Worm (Caenorhabditis elegans) whole organism, L1 larva: ENCODE data around the gene F10C1.3.
A peak's percentile ranks its signal among the peaks of the same experiment; 100 is the strongest.
"Not testable (repeated sequence)": the region's sequence is repeated elsewhere in the genome, so short reads cannot be mapped to it uniquely, and the experiment has no call there.

Source experiments
- blmp-1 ChIP-seq: fragments of 150-350 bp; optimal IDR thresholded peaks from 2 replicates; lab custom pipeline; 2014; ENCODE audit warnings: missing biosample characterization, missing genetic modification characterization
- ceh-8 ChIP-seq: fragments of 200-800 bp; sonication (Bioruptor generic); optimal IDR thresholded peaks from 2 replicates; lab custom pipeline; 2018; ENCODE audit warnings: mild to moderate bottlenecking, missing genetic modification characterization, moderate library complexity, missing compliant biosample characterization
- ceh-82 ChIP-seq, 3 experiments: fragments of 150-350 bp in 1 of 3; sonication (generic microtip) in 2 of 3; optimal IDR thresholded peaks; 2 replicates each; lab custom pipeline; 2014 to 2017; ENCODE audit warnings: missing biosample characterization in 3 of 3, missing genetic modification characterization in 3 of 3
- ceh-90 ChIP-seq: sonication (generic microtip); optimal IDR thresholded peaks from 2 replicates; lab custom pipeline; 2016; ENCODE audit warnings: missing genetic modification characterization, missing compliant biosample characterization
- dsc-1 ChIP-seq: sonication (generic microtip); optimal IDR thresholded peaks from 2 replicates; lab custom pipeline; 2016; ENCODE audit warnings: mild to moderate bottlenecking, missing genetic modification characterization, missing compliant biosample characterization
- efl-1 ChIP-seq, 4 experiments: fragments of 150-350 bp; optimal IDR thresholded peaks in 3 of 4; peaks in 1 of 4; 1 replicate in 1 of 4; 2 replicates in 3 of 4; lab custom pipeline; 2014; ENCODE audit warnings: missing biosample characterization in 2 of 4, missing genetic modification characterization in 2 of 4, missing genetic modification reagents in 2 of 4
- efl-3 ChIP-seq: fragments of 200-800 bp; sonication (Bioruptor generic); optimal IDR thresholded peaks from 2 replicates; lab custom pipeline; 2018; ENCODE audit warnings: mild to moderate bottlenecking, missing genetic modification characterization, missing compliant biosample characterization
- elt-2 ChIP-seq: sonication (generic microtip); optimal IDR thresholded peaks from 2 replicates; lab custom pipeline; 2016; ENCODE audit warnings: missing genetic modification characterization, mild to moderate bottlenecking, inconsistent platforms, missing compliant biosample characterization, missing genetic modification reagents
- fkh-4 ChIP-seq: sonication (generic microtip); optimal IDR thresholded peaks from 2 replicates; lab custom pipeline; 2016; ENCODE audit warnings: missing compliant biosample characterization, missing genetic modification characterization, borderline replicate concordance
- hlh-17 ChIP-seq: fragments of 200-800 bp; sonication (Bioruptor generic); optimal IDR thresholded peaks from 2 replicates; lab custom pipeline; 2018; ENCODE audit warnings: missing genetic modification characterization, mild to moderate bottlenecking, missing compliant biosample characterization, moderate library complexity, borderline replicate concordance
- hlh-4 ChIP-seq: sonication (generic microtip); optimal IDR thresholded peaks from 2 replicates; lab custom pipeline; 2016; ENCODE audit warnings: mild to moderate bottlenecking, missing genetic modification characterization, missing compliant biosample characterization
- irx-1 ChIP-seq: sonication (generic microtip); optimal IDR thresholded peaks from 2 replicates; lab custom pipeline; 2016; ENCODE audit warnings: missing genetic modification characterization, missing compliant biosample characterization
- jun-1 ChIP-seq: fragments of 150-350 bp; optimal IDR thresholded peaks from 2 replicates; lab custom pipeline; 2014; ENCODE audit warnings: missing biosample characterization, missing genetic modification reagents, missing genetic modification characterization
- lin-13 ChIP-seq: fragments of 150-350 bp; optimal IDR thresholded peaks from 2 replicates; lab custom pipeline; 2014; ENCODE audit warnings: missing biosample characterization, missing genetic modification reagents, missing genetic modification characterization
- lin-14 ChIP-seq: fragments of 200-800 bp; sonication (Bioruptor generic); optimal IDR thresholded peaks from 2 replicates; lab custom pipeline; 2018; ENCODE audit warnings: mild to moderate bottlenecking, missing genetic modification characterization, moderate library complexity, missing compliant biosample characterization
- mef-2 ChIP-seq: fragments of 150-350 bp; optimal IDR thresholded peaks from 2 replicates; lab custom pipeline; 2014; ENCODE audit warnings: missing biosample characterization, missing genetic modification characterization
- mep-1 ChIP-seq: fragments of 150-350 bp; optimal IDR thresholded peaks from 2 replicates; lab custom pipeline; 2014; ENCODE audit warnings: missing biosample characterization, missing genetic modification characterization
- nhr-19 ChIP-seq: fragments of 200-800 bp; sonication (Bioruptor generic); conservative IDR thresholded peaks from 2 replicates; pipeline ENCODE4 v1.3.6; 2022; ENCODE audit warnings: missing genetic modification characterization, missing compliant biosample characterization
- nhr-20 ChIP-seq: sonication (generic microtip); optimal IDR thresholded peaks from 2 replicates; lab custom pipeline; 2016; ENCODE audit warnings: mild to moderate bottlenecking, missing genetic modification characterization, missing compliant biosample characterization
- nhr-28 ChIP-seq: fragments of 150-350 bp; optimal IDR thresholded peaks from 2 replicates; lab custom pipeline; 2014; ENCODE audit warnings: missing biosample characterization, missing genetic modification characterization
- nhr-47 ChIP-seq: sonication (generic microtip); optimal IDR thresholded peaks from 2 replicates; lab custom pipeline; 2016; ENCODE audit warnings: mild to moderate bottlenecking, missing genetic modification characterization, moderate library complexity, missing compliant biosample characterization
- nhr-77 ChIP-seq: fragments of 150-350 bp; optimal IDR thresholded peaks from 2 replicates; lab custom pipeline; 2014; ENCODE audit warnings: missing biosample characterization, missing genetic modification characterization
- nhr-84 ChIP-seq: sonication (generic microtip); optimal IDR thresholded peaks from 2 replicates; lab custom pipeline; 2017; ENCODE audit warnings: missing biosample characterization, missing genetic modification characterization
- nhr-85 ChIP-seq: sonication (generic microtip); peaks from one replicate; lab custom pipeline; 2016; ENCODE audit warnings: missing genetic modification characterization, inconsistent platforms, missing compliant biosample characterization
- pag-3 ChIP-seq: sonication (generic microtip); optimal IDR thresholded peaks from 2 replicates; lab custom pipeline; 2017; ENCODE audit warnings: missing genetic modification characterization, mild to moderate bottlenecking, missing compliant biosample characterization, antibody characterized with exemption, borderline replicate concordance; ENCODE audit not compliant: insufficient read depth
- rnt-1 ChIP-seq: sonication (generic microtip); optimal IDR thresholded peaks from 2 replicates; lab custom pipeline; 2016; ENCODE audit warnings: mild to moderate bottlenecking, missing genetic modification characterization, moderate library complexity, missing compliant biosample characterization
- snu-23 ChIP-seq: sonication (generic microtip); optimal IDR thresholded peaks from 2 replicates; lab custom pipeline; 2016; ENCODE audit warnings: missing genetic modification characterization, missing compliant biosample characterization
- sox-4 ChIP-seq: sonication (generic microtip); optimal IDR thresholded peaks from 2 replicates; lab custom pipeline; 2016; ENCODE audit warnings: missing genetic modification characterization, missing compliant biosample characterization
- tbx-2 ChIP-seq: sonication (generic microtip); optimal IDR thresholded peaks from 2 replicates; lab custom pipeline; 2016; ENCODE audit warnings: missing genetic modification characterization, missing compliant biosample characterization
- unc-130 ChIP-seq: fragments of 150-350 bp; optimal IDR thresholded peaks from 2 replicates; lab custom pipeline; 2017; ENCODE audit warnings: missing biosample characterization, missing genetic modification characterization, inconsistent platforms
- unc-62 ChIP-seq: fragments of 150-350 bp; optimal IDR thresholded peaks from 2 replicates; lab custom pipeline; 2014; ENCODE audit warnings: missing biosample characterization, missing genetic modification reagents, missing genetic modification characterization

F10C1.3 gene

ce11 chrII:5757656-5758055 lies at the start of gene F10C1.3, which contains the start of gene F10C1.23:
Gene F10C1.3, minus strand, starts transcription at chrII:5757756.
Gene F10C1.23, plus strand, starts transcription at chrII:5758040.
- not testable (repeated sequence) for TF ChIP-seq nhr-77 (tag; lab: Kevin White, UChicago); elt-2 (tag; lab: Kevin White, UChicago); efl-3 (GFP tag; lab: Kevin White, UChicago)

ce11 chrII:5806563-5806962 lies 49.0 kb upstream of the F10C1.3 start:
- no peak for TF ChIP-seq dsc-1 (tag; lab: Kevin White, UChicago)
- no peak for TF ChIP-seq efl-1 (optimal IDR thresholded peaks at IDR 0.05; lab: Kevin White, UChicago)
- peak in 1 of 2 experiments; percentile 84 for TF ChIP-seq efl-1 (GFP tag; optimal IDR thresholded peaks at IDR 0.05 in 1 of 2; lab: Kevin White, UChicago)
- peak; percentile 84 for TF ChIP-seq elt-2 (tag; lab: Kevin White, UChicago)

DNA sequence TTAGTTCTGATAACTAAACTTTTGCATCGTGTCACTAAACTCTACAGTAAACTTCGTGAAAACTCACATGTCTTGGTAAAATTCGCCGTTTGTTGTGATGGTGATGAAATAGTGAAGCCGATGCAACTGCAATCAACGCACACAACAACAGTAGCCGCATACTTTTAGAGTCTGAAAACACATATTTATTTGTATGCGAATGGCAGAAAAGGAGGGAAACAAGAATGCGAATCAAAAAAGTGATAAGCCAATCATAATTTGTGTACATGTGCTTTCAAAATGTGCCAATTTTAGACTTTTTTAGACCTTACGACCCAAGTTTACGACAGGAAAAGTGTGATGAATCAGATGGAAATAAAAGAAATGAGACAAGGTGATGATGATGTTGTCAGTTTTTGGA lies 47.7 kb upstream of the F10C1.3 start, which contains the start of gene K05F1.10:
Gene K05F1.10, minus strand, starts transcription at position 171 of the 400 bp plus-strand sequence.
- no peak for TF ChIP-seq fkh-4 (tag; lab: Kevin White, UChicago)
- TF ChIP-seq nhr-85 (tag; lab: Kevin White, UChicago), result no peak
- peak; percentile 64 for TF ChIP-seq elt-2 (tag; lab: Kevin White, UChicago)
- TF ChIP-seq efl-1 (optimal IDR thresholded peaks at IDR 0.05; lab: Kevin White, UChicago), result no peak
- peak in 1 of 2 experiments; percentile 51 for TF ChIP-seq efl-1 (GFP tag; optimal IDR thresholded peaks at IDR 0.05 in 1 of 2; lab: Kevin White, UChicago)

ce11 chrII:5804288-5804687 lies 46.7 kb upstream of the F10C1.3 start:
- no peak for TF ChIP-seq pag-3

DNA sequence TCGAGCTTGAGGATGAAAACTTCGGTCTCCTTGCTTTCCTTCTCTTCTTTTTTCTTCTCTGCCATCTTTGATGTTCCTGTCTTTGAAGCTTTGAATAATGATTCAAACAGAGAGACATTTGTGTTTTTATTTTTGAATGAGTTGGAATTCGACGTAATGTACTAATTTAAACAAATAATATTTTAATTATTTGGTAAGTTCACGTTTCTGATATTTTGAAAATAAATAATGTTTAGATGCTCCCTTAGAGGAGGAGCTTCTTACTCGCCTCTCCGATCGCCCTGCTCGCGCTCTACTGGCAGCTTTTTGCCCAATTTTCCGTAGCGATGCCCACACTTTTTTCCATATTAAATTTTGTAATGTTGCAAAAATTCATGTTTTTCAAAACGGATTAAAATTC lies 43.5 kb upstream of the F10C1.3 start, which contains the start of the genes K05F1.9 and K05F1.1:
Gene K05F1.9, minus strand, starts transcription at position 101 of the 400 bp plus-strand sequence.
Gene K05F1.1, plus strand, starts transcription at position 308 of the 400 bp plus-strand sequence.
- no peak for TF ChIP-seq efl-3 (GFP tag; lab: Kevin White, UChicago)
- TF ChIP-seq lin-13 (GFP tag; lab: Kevin White, UChicago), result no peak
- no peak for TF ChIP-seq mep-1 (tag; lab: Kevin White, UChicago)
- TF ChIP-seq nhr-47 (tag; lab: Kevin White, UChicago), result no peak
- TF ChIP-seq hlh-4, result no peak
- TF ChIP-seq nhr-28 (tag; lab: Kevin White, UChicago), result no peak
- no peak for TF ChIP-seq nhr-84
- no peak for TF ChIP-seq lin-14

ce11 chrII:5799553-5799952 lies 42.0 kb upstream of the F10C1.3 start, which contains the start of gene K05F1.8:
Gene K05F1.8, minus strand, starts transcription at chrII:5799653.
- TF ChIP-seq efl-3 (GFP tag; lab: Kevin White, UChicago) (no peak), sox-4 (tag; lab: Kevin White, UChicago) (no peak), tbx-2 (no peak), nhr-85 (tag; lab: Kevin White, UChicago) (no peak), efl-1 (optimal IDR thresholded peaks at IDR 0.05; lab: Kevin White, UChicago) (no peak), efl-1 (GFP tag; optimal IDR thresholded peaks at IDR 0.05 in 1 of 2; lab: Kevin White, UChicago) (no peak)

DNA sequence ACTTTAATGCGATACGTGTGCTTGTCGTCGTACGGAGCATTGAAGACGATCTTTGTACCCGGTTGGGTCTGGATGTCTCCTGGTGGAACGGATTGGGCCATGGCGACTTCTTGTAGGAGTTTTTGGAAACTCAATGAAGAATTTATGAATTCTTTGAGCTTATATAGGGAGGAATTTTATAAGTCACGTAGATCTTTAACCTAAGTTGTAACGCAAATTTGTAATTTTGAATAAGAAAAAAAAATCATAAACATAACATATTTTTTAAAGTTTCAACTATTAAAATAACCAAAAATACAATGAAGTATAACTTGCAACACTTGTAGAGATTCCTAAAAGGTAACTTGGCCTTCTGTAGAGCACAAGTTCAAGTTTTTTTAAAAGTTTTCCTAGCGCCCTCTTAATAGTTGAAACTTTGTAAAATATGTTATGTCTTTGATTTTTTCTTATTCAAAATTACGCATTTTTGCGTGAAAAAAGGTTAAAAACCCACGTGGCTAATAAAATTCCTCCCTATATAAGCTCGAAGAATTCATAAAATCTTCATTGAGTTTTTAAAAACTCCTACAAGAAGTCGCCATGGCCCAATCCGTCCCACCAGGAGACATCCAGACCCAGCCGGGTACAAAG lies 39.9 kb upstream of the F10C1.3 start, which contains the start of the genes msp-63 and msp-142:
Gene msp-63, minus strand, starts transcription at position 101 of the 630 bp plus-strand sequence.
Gene msp-142, plus strand, starts transcription at position 580 of the 630 bp plus-strand sequence.
- no peak for TF ChIP-seq mef-2 (tag; lab: Kevin White, UChicago)
- TF ChIP-seq jun-1, result no peak
- no peak for TF ChIP-seq unc-62 (GFP tag; lab: Kevin White, UChicago)
- TF ChIP-seq blmp-1, result no peak
- no peak for TF ChIP-seq unc-130
- TF ChIP-seq ceh-8 (GFP tag; lab: Kevin White, UChicago), result no peak
- TF ChIP-seq nhr-20 (tag; lab: Kevin White, UChicago), result no peak
- no peak for TF ChIP-seq irx-1
- no peak for TF ChIP-seq lin-13 (GFP tag; lab: Kevin White, UChicago)
- no peak for TF ChIP-seq rnt-1 (tag; lab: Kevin White, UChicago)
- no peak for TF ChIP-seq nhr-19
- no peak for TF ChIP-seq ceh-82 (tag; optimal IDR thresholded peaks at IDR 0.05; lab: Kevin White, UChicago)
- no peak for TF ChIP-seq tbx-2
- TF ChIP-seq snu-23 (GFP tag; lab: Kevin White, UChicago), result no peak
- TF ChIP-seq hlh-17 (GFP tag; lab: Kevin White, UChicago), result no peak
- TF ChIP-seq ceh-90 (tag; lab: Kevin White, UChicago), result no peak
